Fruit fly (Drosophila melanogaster) whole organism, wandering third instar larva: Measurements from ENCODE around the gene CG46318.

Experiments
- Abd-B ChIP-seq: fragments of >200 bp; optimal IDR thresholded peaks from 2 replicates; lab custom pipeline; 2017; ENCODE audit warnings: missing biosample characterization, missing genetic modification characterization
- Dif ChIP-seq: fragments of 200-275, 200-300 bp; sonication (Bioruptor generic); optimal IDR thresholded peaks from 2 replicates; lab custom pipeline; 2018; ENCODE audit warnings: missing biosample characterization, missing genetic modification characterization; ENCODE audit not compliant: partially characterized antibody
- Mio ChIP-seq: sonication (Bioruptor generic); optimal IDR thresholded peaks from 2 replicates; lab custom pipeline; 2016; ENCODE audit warnings: missing biosample characterization, missing genetic modification characterization
- Myc ChIP-seq: fragments of >200 bp; optimal IDR thresholded peaks from 2 replicates; lab custom pipeline; 2017
- foxo ChIP-seq, 2 experiments: fragments of 200-800 bp; sonication (Bioruptor generic); optimal IDR thresholded peaks; 2 replicates in 1 of 2; 3 replicates in 1 of 2; lab custom pipeline; 2016 to 2017; ENCODE audit warnings: missing biosample characterization in 2 of 2, missing genetic modification characterization in 2 of 2
- h ChIP-seq: fragments of 200-800 bp; sonication (Bioruptor generic); optimal IDR thresholded peaks from 3 replicates; lab custom pipeline; 2016; ENCODE audit warnings: missing biosample characterization, mild to moderate bottlenecking, missing genetic modification characterization

DNA sequence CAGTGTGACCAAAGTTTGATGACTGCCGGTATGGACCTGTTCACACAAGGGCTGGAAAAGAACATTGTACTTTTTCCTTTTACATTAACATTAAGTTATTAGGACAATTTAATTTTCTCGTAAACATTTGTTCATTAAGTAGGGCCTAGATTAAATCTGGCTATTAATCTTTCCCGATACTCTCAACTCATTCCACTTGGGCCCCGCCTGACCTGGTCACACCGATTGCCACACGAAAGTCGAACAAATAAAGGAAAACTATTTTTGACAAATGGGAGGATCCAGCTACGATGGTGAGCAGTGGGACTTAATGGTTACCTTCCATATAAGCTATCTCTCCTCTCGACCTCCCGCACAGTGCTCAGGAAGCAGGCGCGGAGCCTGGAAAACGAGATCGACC is 16.9 kb upstream of the CG46318 start, which contains the start of the genes Cpsf73 and Gos28:
- no peak for TF ChIP-seq Myc (lab: Kevin White, UChicago)
- no peak for TF ChIP-seq Mio (GFP tag; lab: Kevin White, UChicago)
- TF ChIP-seq h (GFP tag; lab: Kevin White, UChicago) = peak; percentile 39
- TF ChIP-seq Dif = no peak
- TF ChIP-seq foxo (GFP tag; optimal IDR thresholded peaks at IDR 0.05; lab: Kevin White, UChicago) = peak in 1 of 2 experiments; percentile 5
- TF ChIP-seq Abd-B (GFP tag; lab: Kevin White, UChicago) = no peak
